Fruit fly (Drosophila melanogaster): ENCODE measurements around the gene Unc50.

The Unc50 gene

dm6 chr3R:8679934-8680333 is 3.5 kb upstream of the Unc50 start, which contains the start of gene CG33325:
Gene CG33325, minus strand, starts transcription at chr3R:8680034.
- TF ChIP-seq ttk (optimal IDR thresholded peaks at IDR 0.05), result no peak

DNA sequence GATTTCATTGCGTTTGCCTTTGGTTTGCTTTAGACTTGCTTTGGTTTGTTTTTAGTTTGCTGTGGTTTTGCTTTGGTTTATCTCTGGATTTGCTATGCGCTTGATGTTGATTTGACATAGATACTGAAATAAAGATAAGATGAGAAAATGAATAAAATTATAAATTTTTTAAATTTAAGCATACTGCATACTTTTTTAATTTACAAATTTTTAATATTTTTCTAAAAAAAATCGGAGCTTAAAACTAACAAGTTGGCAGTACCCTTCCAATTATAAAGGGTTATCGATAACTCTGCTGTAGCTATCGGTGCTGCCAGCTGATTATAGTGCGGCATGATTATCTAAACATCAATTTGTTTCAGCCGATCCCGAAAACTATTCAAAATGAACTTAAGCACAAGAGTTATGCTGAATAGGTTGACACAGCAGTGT is 2.6 kb downstream of the Unc50 start, which contains the start of gene mRpL19:
mRpL19 (plus strand) TSS at position 307 of the 432 bp plus-strand sequence.
- TF ChIP-seq ttk (optimal IDR thresholded peaks at IDR 0.05) (no peak), insv (optimal IDR thresholded peaks at IDR 0.05) (no peak), h (optimal IDR thresholded peaks at IDR 0.05) (no peak), Myc (optimal IDR thresholded peaks at IDR 0.05) (no peak), psq (optimal IDR thresholded peaks at IDR 0.05) (no peak), Sin3A (optimal IDR thresholded peaks at IDR 0.05) (no peak)

DNA sequence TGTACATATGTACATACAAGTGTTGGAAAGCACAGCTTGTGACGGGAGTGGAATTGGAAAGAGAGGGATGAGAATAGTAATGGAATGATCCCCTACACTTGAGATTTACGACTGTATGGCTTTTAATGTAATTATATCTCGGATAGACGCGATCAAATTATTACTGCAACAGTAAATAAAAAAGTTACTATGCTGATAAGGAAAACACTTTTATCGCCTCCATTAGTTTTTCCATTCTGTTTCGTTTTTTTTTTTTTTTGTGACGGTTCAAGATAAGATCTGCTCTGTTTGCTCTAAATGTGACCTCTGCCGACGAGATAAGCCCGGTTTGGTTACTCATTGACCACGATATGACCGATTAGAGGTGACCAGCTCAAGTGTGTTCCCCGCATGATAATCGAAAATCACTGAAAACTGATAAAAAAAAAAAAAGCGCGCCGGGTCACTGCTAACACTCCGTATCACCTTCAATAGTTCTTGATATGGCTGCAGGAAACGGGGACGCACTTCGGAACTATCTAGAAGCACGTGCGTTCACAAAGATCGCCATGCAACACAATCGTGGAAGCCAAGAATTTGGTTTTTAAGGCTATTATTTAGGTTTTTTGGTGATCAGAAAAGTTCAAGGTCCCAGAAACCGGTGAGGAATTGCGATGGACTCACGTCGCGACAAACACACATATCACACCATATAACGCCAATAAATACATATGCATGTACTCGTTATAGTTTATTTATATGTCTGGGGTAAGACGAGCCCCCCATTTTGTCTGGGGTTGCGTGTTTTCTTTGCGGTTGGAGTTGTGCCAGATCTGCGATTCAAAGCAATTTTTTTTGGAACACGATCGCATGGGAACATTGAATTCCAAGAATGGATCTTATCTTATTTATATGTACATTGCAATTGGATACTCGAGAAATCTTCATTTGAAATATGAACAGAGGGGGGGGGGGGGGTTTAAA is 5.6 kb downstream of the Unc50 start, which contains the start of gene p:
p (minus strand) TSS at position 156 of the 963 bp plus-strand sequence.
- TF ChIP-seq insv (optimal IDR thresholded peaks at IDR 0.05) (no peak), Sin3A (optimal IDR thresholded peaks at IDR 0.05) (no peak), ttk (optimal IDR thresholded peaks at IDR 0.05) (no peak)

DNA sequence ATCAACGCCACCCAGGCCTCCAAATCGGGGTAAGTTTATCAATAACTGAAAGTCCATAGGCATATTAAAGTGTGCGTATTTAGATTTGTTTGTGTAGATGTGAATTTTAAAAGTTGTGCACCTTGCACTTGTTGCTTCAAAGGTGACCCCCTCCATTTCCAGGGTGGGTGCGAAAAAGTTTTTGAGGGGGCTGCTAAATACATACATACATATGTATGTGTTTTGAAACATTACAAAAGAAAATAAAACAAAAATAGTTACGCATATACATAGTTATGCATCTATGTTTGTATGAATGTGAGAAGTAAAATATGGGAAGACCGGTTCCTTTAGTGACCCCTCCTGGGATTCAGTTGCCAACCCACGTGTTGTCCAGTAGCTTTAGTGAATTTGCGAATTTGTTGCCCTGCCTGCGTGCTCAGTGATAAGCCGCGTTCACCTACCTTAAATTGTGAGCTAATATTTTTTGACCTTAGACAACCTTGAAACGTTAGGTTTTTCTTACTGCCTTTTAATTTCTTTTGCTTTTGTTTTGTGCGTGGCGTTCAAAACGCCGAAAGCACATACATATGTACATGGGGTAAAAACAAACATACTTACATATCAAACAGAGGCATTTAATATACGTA is 6.4 kb downstream of the Unc50 start:
- TF ChIP-seq Sin3A (optimal IDR thresholded peaks at IDR 0.05) (no peak), h (optimal IDR thresholded peaks at IDR 0.05) (no peak), Myc (optimal IDR thresholded peaks at IDR 0.05) (no peak), psq (optimal IDR thresholded peaks at IDR 0.05) (no peak), insv (optimal IDR thresholded peaks at IDR 0.05) (no peak), ttk (optimal IDR thresholded peaks at IDR 0.05) (no peak)

DNA sequence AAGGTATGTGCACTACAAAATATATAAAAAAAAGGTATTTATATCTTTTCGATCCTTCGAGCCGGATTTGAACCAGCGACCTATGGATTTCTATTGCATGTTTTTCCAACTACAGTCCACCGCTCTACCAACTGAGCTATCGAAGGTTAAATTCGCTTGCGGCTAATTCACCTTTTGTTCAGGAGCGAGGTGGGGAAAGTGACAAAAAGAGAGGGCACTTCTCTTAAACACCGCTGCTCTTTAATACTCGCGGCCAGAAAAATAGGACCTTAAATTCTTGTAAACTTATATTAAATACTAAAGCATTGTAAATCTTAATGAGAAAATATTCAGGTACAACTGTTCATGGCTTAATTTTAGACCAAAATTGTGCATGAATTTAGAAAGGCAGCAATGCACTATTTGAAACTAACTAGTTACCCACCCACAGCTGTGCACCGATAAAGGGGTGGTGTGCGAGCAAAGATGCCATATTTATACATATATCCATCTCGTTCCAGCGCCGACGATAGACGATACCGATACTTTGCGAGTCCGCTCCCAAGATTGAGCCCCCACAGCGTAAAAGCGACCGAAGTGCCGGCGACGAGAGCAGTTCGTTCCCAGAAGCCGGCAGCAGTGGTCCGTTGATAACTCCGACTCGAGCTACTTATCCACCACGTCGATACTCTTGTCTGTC is 7.2 kb downstream of the Unc50 start:
- TF ChIP-seq Myc (optimal IDR thresholded peaks at IDR 0.05) (no peak), Sin3A (optimal IDR thresholded peaks at IDR 0.05) (no peak), ttk (optimal IDR thresholded peaks at IDR 0.05) (no peak), psq (optimal IDR thresholded peaks at IDR 0.05) (no peak), h (optimal IDR thresholded peaks at IDR 0.05) (no peak), insv (optimal IDR thresholded peaks at IDR 0.05) (no peak)

dm6 chr3R:8668024-8668856 is 8.2 kb downstream of the Unc50 start:
- TF ChIP-seq psq (optimal IDR thresholded peaks at IDR 0.05) (no peak), h (optimal IDR thresholded peaks at IDR 0.05) (no peak), ttk (optimal IDR thresholded peaks at IDR 0.05) (no peak), Myc (optimal IDR thresholded peaks at IDR 0.05) (no peak), insv (optimal IDR thresholded peaks at IDR 0.05) (no peak), Sin3A (optimal IDR thresholded peaks at IDR 0.05) (no peak)

- no peak for TF ChIP-seq Myc (optimal IDR thresholded peaks at IDR 0.05)
- no peak for TF ChIP-seq ttk (optimal IDR thresholded peaks at IDR 0.05)
- TF ChIP-seq insv (optimal IDR thresholded peaks at IDR 0.05), result no peak
- no peak for TF ChIP-seq h (optimal IDR thresholded peaks at IDR 0.05)
- TF ChIP-seq Sin3A (optimal IDR thresholded peaks at IDR 0.05), result no peak
- TF ChIP-seq psq (optimal IDR thresholded peaks at IDR 0.05), result no peak
Observed at dm6 chr3R:8667568-8667967, 8.8 kb downstream of the Unc50 start, which contains the start of gene CG8036. Gene CG8036, plus strand, starts transcription at chr3R:8667868.

DNA sequence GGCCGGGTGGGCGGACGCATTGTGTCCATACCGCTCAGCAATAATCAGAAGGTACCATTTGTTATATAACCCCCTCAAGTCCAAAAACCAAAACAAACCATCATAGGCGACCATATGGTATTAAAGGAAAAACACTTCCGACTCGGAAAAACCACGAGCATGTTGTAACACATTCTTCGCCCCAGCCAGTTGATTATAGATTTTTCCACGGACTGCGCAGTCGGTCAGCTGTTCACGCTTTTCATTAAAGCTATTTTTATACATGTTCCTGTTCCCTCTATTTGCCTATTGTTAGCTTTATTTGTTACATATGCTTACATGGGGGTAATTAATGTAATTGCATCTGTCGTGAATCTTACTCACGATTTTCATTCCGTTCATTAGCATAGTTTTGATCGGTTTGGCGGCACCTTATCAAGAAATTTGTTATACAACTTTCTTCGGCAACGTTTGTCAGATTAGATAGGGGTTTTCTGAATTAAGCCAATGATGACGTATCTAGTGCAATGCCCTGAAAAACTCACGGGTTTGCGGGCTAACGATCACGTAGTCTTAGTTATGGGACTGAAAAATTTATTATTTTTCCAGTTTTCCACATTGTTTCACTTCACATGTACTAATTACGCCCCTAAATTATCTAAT is 11.6 kb downstream of the Unc50 start:
- TF ChIP-seq h (optimal IDR thresholded peaks at IDR 0.05) (no peak), insv (optimal IDR thresholded peaks at IDR 0.05) (no peak), Myc (optimal IDR thresholded peaks at IDR 0.05) (no peak), Sin3A (optimal IDR thresholded peaks at IDR 0.05) (no peak), psq (optimal IDR thresholded peaks at IDR 0.05) (no peak), ttk (optimal IDR thresholded peaks at IDR 0.05) (no peak)

DNA sequence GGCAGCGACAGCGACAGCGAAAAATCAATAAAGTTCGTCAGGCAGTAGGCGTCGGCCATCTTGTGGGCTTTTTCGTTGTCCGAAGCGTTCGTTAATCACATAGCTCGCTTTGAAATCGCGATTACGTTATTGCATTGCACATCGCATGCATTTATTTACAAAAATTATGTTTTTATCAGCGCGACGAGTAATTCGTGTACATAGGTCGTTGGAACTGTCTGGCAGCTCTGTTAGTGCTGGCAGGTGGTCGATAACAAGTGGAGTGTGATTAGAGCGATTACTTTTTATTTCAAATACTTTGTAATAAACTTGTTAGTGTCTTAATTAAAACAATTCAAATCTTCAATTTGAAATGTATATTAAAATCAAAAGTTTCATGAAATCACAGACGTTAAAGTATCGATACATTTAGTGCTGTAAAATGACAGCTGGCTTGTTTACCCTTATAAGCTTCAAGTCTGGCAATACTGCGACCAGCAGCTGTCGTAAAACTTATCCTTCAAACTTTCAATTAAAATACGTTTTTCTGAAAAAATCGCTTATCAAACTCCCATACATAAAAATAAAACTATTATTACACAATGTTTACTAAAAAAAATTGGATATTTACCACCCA is 12.6 kb downstream of the Unc50 start, which contains the start of gene CG8032:
CG8032 (plus strand) TSS at position 448 of the 616 bp plus-strand sequence.
- TF ChIP-seq ttk (optimal IDR thresholded peaks at IDR 0.05) (no peak), insv (optimal IDR thresholded peaks at IDR 0.05) (no peak), h (optimal IDR thresholded peaks at IDR 0.05) (no peak)

DNA sequence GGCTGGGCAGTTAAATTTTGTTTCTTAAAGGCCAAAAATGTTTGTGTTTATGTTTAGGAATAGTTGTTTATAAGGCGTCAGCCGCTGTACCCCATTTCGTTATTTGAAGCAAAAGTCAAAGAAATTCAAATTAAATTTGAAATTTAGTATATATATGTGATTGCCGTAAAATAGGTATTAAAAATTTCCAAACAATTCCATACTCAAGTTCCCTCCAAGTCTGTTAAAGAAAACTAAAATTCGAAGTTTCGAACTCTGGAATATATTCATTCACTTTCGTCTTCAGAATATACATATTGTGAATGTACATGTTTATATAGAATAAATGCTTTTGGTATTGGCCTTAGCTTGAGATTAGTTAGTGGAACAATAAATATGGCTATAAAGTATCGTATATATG is 15.8 kb downstream of the Unc50 start, which contains the start of gene bel:
bel (minus strand) TSS at position 101 of the 400 bp plus-strand sequence.
- no peak for TF ChIP-seq h (optimal IDR thresholded peaks at IDR 0.05)
- TF ChIP-seq psq (optimal IDR thresholded peaks at IDR 0.05), result no peak
- no peak for TF ChIP-seq Myc (optimal IDR thresholded peaks at IDR 0.05)
